Worm (Caenorhabditis elegans): ENCODE measurements around the gene F13C5.3.

DNA sequence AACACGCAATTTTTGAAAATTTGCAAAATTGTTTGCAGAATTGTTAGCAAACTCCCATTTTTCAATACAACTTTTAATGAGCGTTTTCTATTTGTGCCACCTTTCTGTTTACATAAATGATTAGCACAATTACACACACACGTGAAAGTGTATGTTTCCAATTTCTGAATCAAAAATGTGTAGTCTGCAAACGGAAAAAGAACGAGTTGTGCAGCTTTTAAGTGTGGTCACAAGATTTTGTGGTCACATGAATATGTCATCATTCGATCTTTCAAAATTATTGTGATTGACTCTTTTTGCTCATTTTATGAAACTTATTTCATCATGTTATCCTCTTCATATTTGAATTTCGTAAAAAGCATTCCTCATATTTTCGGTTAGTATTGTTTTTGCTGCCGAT is 1.3 kb upstream of the F13C5.3 start:
- TF ChIP-seq pros-1 (tag; optimal IDR thresholded peaks at IDR 0.05): no peak
- no peak for TF ChIP-seq npax-4 (tag; optimal IDR thresholded peaks at IDR 0.05)
- TF ChIP-seq ceh-19 (GFP tag; optimal IDR thresholded peaks at IDR 0.05): no peak
- TF ChIP-seq ref-2 (tag; optimal IDR thresholded peaks at IDR 0.05): no peak
- no peak for TF ChIP-seq ceh-18 (tag; optimal IDR thresholded peaks at IDR 0.05)
- TF ChIP-seq pha-4 (tag; optimal IDR thresholded peaks at IDR 0.05): no peak

Measured in whole organism, late embryonic.